Worm (Caenorhabditis elegans) whole organism, L4/young adult: Measurements from ENCODE around the gene hil-6.

ENCODE experiments used
- W03F9.2 ChIP-seq: fragments of 150-350 bp; optimal IDR thresholded peaks from 2 replicates; lab custom pipeline; 2014; ENCODE audit warnings: missing biosample characterization, missing genetic modification characterization
- dao-5 ChIP-seq: sonication (generic microtip); optimal IDR thresholded peaks from 2 replicates; lab custom pipeline; 2016; ENCODE audit warnings: missing genotype, missing genetic modification characterization, moderate library complexity, missing compliant biosample characterization
- him-1 ChIP-seq: sonication (generic microtip); optimal IDR thresholded peaks from 2 replicates; lab custom pipeline; 2016; ENCODE audit warnings: missing genotype, missing genetic modification reagents, missing genetic modification characterization, missing compliant biosample characterization

DNA sequence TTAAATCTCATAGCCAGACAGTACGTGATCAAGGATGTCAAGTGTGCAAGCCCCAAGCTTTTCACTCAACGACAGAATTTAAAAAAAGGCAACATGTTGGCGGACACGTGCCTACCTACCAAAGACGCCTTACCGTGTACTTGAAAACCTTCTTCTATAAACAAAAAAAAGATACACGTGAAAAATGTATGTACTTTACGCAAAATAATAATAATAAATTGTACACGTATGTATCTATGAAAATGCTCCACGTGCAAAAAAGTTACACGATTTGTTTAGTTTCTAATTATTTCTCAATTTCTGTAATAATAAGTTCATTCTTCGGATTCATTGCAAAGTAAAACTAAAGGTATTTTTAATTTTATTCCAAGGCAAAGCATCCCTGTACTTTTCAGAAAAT, 26.7 kb downstream of the hil-6 start, which contains the start of gene cysl-4:
- TF ChIP-seq him-1 (no peak), dao-5 (tag; lab: Kevin White, UChicago) (no peak), W03F9.2 (no peak)
